Fruit fly (Drosophila melanogaster) whole organism, adult: ENCODE measurements around the gene Ir75d.

Experiments
- CG5204 ChIP-seq: fragments of 200-800 bp; sonication (Bioruptor generic); optimal IDR thresholded peaks from 2 replicates; lab custom pipeline; 2016; ENCODE audit warnings: missing biosample characterization, missing genetic modification characterization
- toe ChIP-seq: fragments of 200-800 bp; sonication (Bioruptor generic); optimal IDR thresholded peaks from 2 replicates; lab custom pipeline; 2016; ENCODE audit warnings: missing biosample characterization, missing genetic modification characterization

DNA sequence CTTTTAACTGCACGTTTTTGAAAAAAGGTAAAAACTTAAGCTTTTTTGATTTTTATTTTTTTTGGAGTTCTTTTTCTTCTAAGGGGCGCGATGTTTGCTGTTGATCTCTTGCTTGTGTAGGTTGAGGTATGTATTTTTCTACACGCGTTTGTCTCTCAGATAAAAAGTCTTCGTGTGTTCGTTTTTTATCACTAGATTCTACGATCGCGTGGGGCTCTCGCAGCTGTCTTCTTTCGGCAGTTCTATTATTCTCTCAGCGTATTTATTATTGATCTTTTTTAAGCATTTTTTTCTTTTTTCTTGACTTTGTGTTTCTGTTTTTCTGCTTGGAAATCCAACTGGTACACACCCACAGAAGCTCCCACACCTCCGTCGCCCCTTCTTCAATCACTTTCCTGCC, 15.9 kb downstream of the Ir75d start:
- no peak for TF ChIP-seq CG5204
- TF ChIP-seq toe (GFP tag; lab: Kevin White, UChicago), result no peak
